Worm (Caenorhabditis elegans) whole organism, young adult: ENCODE data around the gene gst-39.

Experiments used
- B0019.2 ChIP-seq: fragments of 200-800 bp; sonication (Bioruptor generic); conservative IDR thresholded peaks from 2 replicates; pipeline ENCODE4 v1.3.6; 2022; ENCODE audit warnings: missing genetic modification reagents, missing genetic modification characterization, missing compliant biosample characterization
- F10E7.11 ChIP-seq: sonication (generic microtip); optimal IDR thresholded peaks from 2 replicates; lab custom pipeline; 2017; ENCODE audit warnings: mild to moderate bottlenecking, missing genetic modification characterization, moderate library complexity, missing compliant biosample characterization
- F22D6.2 ChIP-seq: sonication (generic microtip); optimal IDR thresholded peaks from 2 replicates; lab custom pipeline; 2016; ENCODE audit warnings: mild to moderate bottlenecking, missing genetic modification characterization, missing compliant biosample characterization
- F23B12.7 ChIP-seq: sonication (generic microtip); optimal IDR thresholded peaks from 2 replicates; lab custom pipeline; 2017; ENCODE audit warnings: missing genetic modification characterization, mild to moderate bottlenecking, missing compliant biosample characterization, antibody characterized with exemption, moderate library complexity; ENCODE audit not compliant: insufficient read depth
- F37B4.10 ChIP-seq: fragments of 200-800 bp; sonication (Bioruptor generic); IDR thresholded peaks from 2 replicates; pipeline ENCODE4 v1.3.6; 2022; ENCODE audit warnings: missing genetic modification characterization, missing compliant biosample characterization
- F39B2.1 ChIP-seq: fragments of 200-800 bp; sonication (Bioruptor generic); IDR thresholded peaks from 2 replicates; pipeline ENCODE4 v1.3.6; 2022; ENCODE audit warnings: missing genetic modification reagents, missing genetic modification characterization, missing compliant biosample characterization
- F52B5.7 ChIP-seq: sonication (generic microtip); optimal IDR thresholded peaks from 2 replicates; lab custom pipeline; 2016; ENCODE audit warnings: mild to moderate bottlenecking, missing genetic modification characterization, missing compliant biosample characterization
- F57A8.1 ChIP-seq: fragments of 200-800 bp; sonication (Bioruptor generic); optimal IDR thresholded peaks from 2 replicates; lab custom pipeline; 2018; ENCODE audit warnings: mild to moderate bottlenecking, missing genetic modification characterization, moderate library complexity, missing compliant biosample characterization
- K12H6.12 ChIP-seq: fragments of 200-800 bp; sonication (Bioruptor generic); optimal IDR thresholded peaks from 2 replicates; lab custom pipeline; 2018; ENCODE audit warnings: mild to moderate bottlenecking, missing genetic modification characterization, missing compliant biosample characterization
- T07F8.4 ChIP-seq: sonication (generic microtip); optimal IDR thresholded peaks from 2 replicates; lab custom pipeline; 2016; ENCODE audit warnings: mild to moderate bottlenecking, missing genetic modification characterization, moderate library complexity, missing compliant biosample characterization
- Y79H2A.3 ChIP-seq: fragments of 200-800 bp; sonication (Bioruptor generic); conservative IDR thresholded peaks from 2 replicates; pipeline ENCODE4 v1.3.6; 2022; ENCODE audit warnings: missing genetic modification reagents, missing genetic modification characterization, missing compliant biosample characterization
- atf-7 ChIP-seq: sonication (generic microtip); optimal IDR thresholded peaks from 2 replicates; lab custom pipeline; 2017; ENCODE audit warnings: mild to moderate bottlenecking, missing genetic modification characterization, missing compliant biosample characterization
- athp-1 ChIP-seq: sonication (generic microtip); optimal IDR thresholded peaks from 2 replicates; lab custom pipeline; 2017; ENCODE audit warnings: mild to moderate bottlenecking, missing genetic modification characterization, missing compliant biosample characterization
- bed-2 ChIP-seq: fragments of 200-800 bp; sonication (Bioruptor generic); IDR thresholded peaks from 2 replicates; pipeline ENCODE4 v1.3.6; 2022; ENCODE audit warnings: missing genetic modification reagents, missing genetic modification characterization, missing compliant biosample characterization
- cebp-1 ChIP-seq, 2 experiments: fragments of 200-800 bp in 1 of 2; sonication (Bioruptor generic) in 1 of 2; sonication (generic microtip) in 1 of 2; IDR thresholded peaks in 1 of 2; optimal IDR thresholded peaks in 1 of 2; 2 replicates each; pipeline versions ENCODE4 v1.3.6 to Lab custom; 2017 to 2022; ENCODE audit warnings: missing compliant biosample characterization in 2 of 2, missing genetic modification characterization in 2 of 2, mild to moderate bottlenecking in 1 of 2, missing genetic modification reagents in 1 of 2, moderate library complexity in 1 of 2
- ceh-79 ChIP-seq: sonication (generic microtip); optimal IDR thresholded peaks from 2 replicates; lab custom pipeline; 2017; ENCODE audit warnings: mild to moderate bottlenecking, missing genetic modification characterization, missing compliant biosample characterization
- chd-7 ChIP-seq: sonication (generic microtip); optimal IDR thresholded peaks from 2 replicates; lab custom pipeline; 2016; ENCODE audit warnings: mild to moderate bottlenecking, missing genetic modification characterization, moderate library complexity, missing compliant biosample characterization
- die-1 ChIP-seq: sonication (generic microtip); optimal IDR thresholded peaks from 2 replicates; lab custom pipeline; 2016; ENCODE audit warnings: missing genotype, mild to moderate bottlenecking, missing genetic modification characterization, missing compliant biosample characterization
- dpl-1 ChIP-seq: fragments of 150-350 bp; optimal IDR thresholded peaks from 2 replicates; lab custom pipeline; 2014; ENCODE audit warnings: missing biosample characterization, missing genetic modification reagents, missing genetic modification characterization
- egl-18 ChIP-seq: fragments of 200-800 bp; sonication (Bioruptor generic); IDR thresholded peaks from 2 replicates; pipeline ENCODE4 v1.3.6; 2022; ENCODE audit warnings: missing genetic modification reagents, missing genetic modification characterization, missing compliant biosample characterization
- ets-4 ChIP-seq: fragments of 200-800 bp; sonication (Bioruptor generic); optimal IDR thresholded peaks from 2 replicates; lab custom pipeline; 2018; ENCODE audit warnings: mild to moderate bottlenecking, missing genetic modification characterization, missing compliant biosample characterization
- gei-17 ChIP-seq: fragments of 200-800 bp; sonication (Bioruptor generic); optimal IDR thresholded peaks from 2 replicates; lab custom pipeline; 2018; ENCODE audit warnings: mild to moderate bottlenecking, missing genetic modification characterization, missing compliant biosample characterization
- him-1 ChIP-seq: sonication (generic microtip); optimal IDR thresholded peaks from 2 replicates; lab custom pipeline; 2016; ENCODE audit warnings: missing genotype, missing genetic modification reagents, missing genetic modification characterization, missing compliant biosample characterization
- hlh-26 ChIP-seq: fragments of 200-800 bp; sonication (Bioruptor generic); conservative IDR thresholded peaks from 2 replicates; pipeline ENCODE4 v1.3.6; 2022; ENCODE audit warnings: missing genetic modification reagents, missing genetic modification characterization, missing compliant biosample characterization
- hmg-1.2 ChIP-seq: fragments of 200-800 bp; sonication (Bioruptor generic); IDR thresholded peaks from 2 replicates; pipeline ENCODE4 v1.3.6; 2022; ENCODE audit warnings: missing genetic modification reagents, missing genetic modification characterization, missing compliant biosample characterization
- hmg-20 ChIP-seq: fragments of 200-800 bp; sonication (Bioruptor generic); IDR thresholded peaks from 2 replicates; pipeline ENCODE4 v1.3.6; 2022; ENCODE audit warnings: missing genetic modification reagents, missing genetic modification characterization, missing compliant biosample characterization
- hrde-1 ChIP-seq: sonication (generic microtip); optimal IDR thresholded peaks from 2 replicates; lab custom pipeline; 2016; ENCODE audit warnings: missing genetic modification characterization, mild to moderate bottlenecking, missing compliant biosample characterization, moderate library complexity, missing genotype, missing genetic modification reagents, borderline replicate concordance
- let-607 ChIP-seq, 2 experiments: fragments of 200-800 bp in 1 of 2; sonication (Bioruptor generic) in 1 of 2; sonication (generic microtip) in 1 of 2; optimal IDR thresholded peaks; 2 replicates each; lab custom pipeline; 2016 to 2018; ENCODE audit warnings: mild to moderate bottlenecking in 2 of 2, missing compliant biosample characterization in 2 of 2, missing genetic modification characterization in 2 of 2, moderate library complexity in 2 of 2, missing genotype in 1 of 2
- lin-26 ChIP-seq: fragments of 200-800 bp; sonication (Bioruptor generic); IDR thresholded peaks from 2 replicates; pipeline ENCODE4 v1.3.6; 2022; ENCODE audit warnings: missing genetic modification reagents, missing genetic modification characterization, missing compliant biosample characterization
- lin-54 ChIP-seq: fragments of 200-800 bp; sonication (Bioruptor generic); optimal IDR thresholded peaks from 2 replicates; lab custom pipeline; 2018; ENCODE audit warnings: mild to moderate bottlenecking, missing genetic modification characterization, missing compliant biosample characterization
- madf-3 ChIP-seq: fragments of 200-800 bp; sonication (Bioruptor generic); IDR thresholded peaks from 2 replicates; pipeline ENCODE4 v1.3.6; 2022; ENCODE audit warnings: missing genetic modification reagents, missing genetic modification characterization, missing compliant biosample characterization
- mcd-1 ChIP-seq: fragments of 200-800 bp; sonication (Bioruptor generic); IDR thresholded peaks from 2 replicates; pipeline ENCODE4 v1.3.6; 2022; ENCODE audit warnings: missing genetic modification reagents, missing genetic modification characterization, missing compliant biosample characterization
- nfya-1 ChIP-seq: sonication (generic microtip); optimal IDR thresholded peaks from 2 replicates; lab custom pipeline; 2017; ENCODE audit warnings: antibody characterized with exemption, missing compliant biosample characterization, missing genetic modification characterization, borderline replicate concordance; ENCODE audit not compliant: insufficient read depth
- nhr-27 ChIP-seq: fragments of 200-800 bp; sonication (Bioruptor generic); optimal IDR thresholded peaks from 2 replicates; lab custom pipeline; 2018; ENCODE audit warnings: mild to moderate bottlenecking, missing genetic modification characterization, moderate library complexity, missing compliant biosample characterization
- pbrm-1 ChIP-seq: fragments of 200-800 bp; sonication (Bioruptor generic); IDR thresholded peaks from 2 replicates; pipeline ENCODE4 v1.3.6; 2022; ENCODE audit warnings: missing genetic modification reagents, missing genetic modification characterization, missing compliant biosample characterization
- repo-1 ChIP-seq: sonication (generic microtip); optimal IDR thresholded peaks from 2 replicates; lab custom pipeline; 2017; ENCODE audit warnings: mild to moderate bottlenecking, missing genetic modification characterization, missing compliant biosample characterization
- snpc-1.3 ChIP-seq: sonication (generic microtip); optimal IDR thresholded peaks from 2 replicates; lab custom pipeline; 2017; ENCODE audit warnings: missing genetic modification characterization, mild to moderate bottlenecking, missing compliant biosample characterization, antibody characterized with exemption, moderate library complexity, missing genotype, missing genetic modification reagents; ENCODE audit not compliant: insufficient read depth
- snpc-4 ChIP-seq, 5 experiments: fragments of 150-350 bp in 1 of 5; sonication (generic microtip) in 4 of 5; optimal IDR thresholded peaks; 2 replicates each; lab custom pipeline; 2014 to 2018; ENCODE audit warnings: missing genetic modification characterization in 5 of 5, missing biosample characterization in 3 of 5, antibody characterized with exemption in 2 of 5, mild to moderate bottlenecking in 2 of 5, missing compliant biosample characterization in 2 of 5, missing genotype in 2 of 5, moderate library complexity in 2 of 5, missing genetic modification reagents in 1 of 5
- tbx-9 ChIP-seq: sonication (generic microtip); optimal IDR thresholded peaks from 2 replicates; lab custom pipeline; 2016; ENCODE audit warnings: borderline replicate concordance, missing genetic modification characterization, inconsistent platforms, missing compliant biosample characterization
- tlf-1 ChIP-seq: fragments of 200-800 bp; sonication (Bioruptor generic); optimal IDR thresholded peaks from 2 replicates; lab custom pipeline; 2018; ENCODE audit warnings: mild to moderate bottlenecking, missing genetic modification characterization, missing compliant biosample characterization
- ztf-18 ChIP-seq: sonication (generic microtip); optimal IDR thresholded peaks from 2 replicates; lab custom pipeline; 2016; ENCODE audit warnings: missing genotype, mild to moderate bottlenecking, missing genetic modification characterization, missing compliant biosample characterization
- ztf-25 ChIP-seq: fragments of 200-800 bp; sonication (Bioruptor generic); IDR thresholded peaks from 2 replicates; pipeline ENCODE4 v1.3.6; 2022; ENCODE audit warnings: missing genetic modification reagents, missing genetic modification characterization, missing compliant biosample characterization
- ztf-28 ChIP-seq: fragments of 200-800 bp; sonication (Bioruptor generic); IDR thresholded peaks from 2 replicates; pipeline ENCODE4 v1.3.6; 2022; ENCODE audit warnings: missing genetic modification reagents, missing genetic modification characterization, missing compliant biosample characterization
- ztf-3 ChIP-seq: fragments of 200-800 bp; sonication (Bioruptor generic); optimal IDR thresholded peaks from 2 replicates; lab custom pipeline; 2018; ENCODE audit warnings: mild to moderate bottlenecking, missing genetic modification characterization, missing compliant biosample characterization
- ztf-6 ChIP-seq: fragments of 200-800 bp; sonication (Bioruptor generic); IDR thresholded peaks from 2 replicates; pipeline ENCODE4 v1.3.6; 2022; ENCODE audit warnings: missing genetic modification reagents, missing genetic modification characterization, missing compliant biosample characterization

The gst-39 gene

DNA sequence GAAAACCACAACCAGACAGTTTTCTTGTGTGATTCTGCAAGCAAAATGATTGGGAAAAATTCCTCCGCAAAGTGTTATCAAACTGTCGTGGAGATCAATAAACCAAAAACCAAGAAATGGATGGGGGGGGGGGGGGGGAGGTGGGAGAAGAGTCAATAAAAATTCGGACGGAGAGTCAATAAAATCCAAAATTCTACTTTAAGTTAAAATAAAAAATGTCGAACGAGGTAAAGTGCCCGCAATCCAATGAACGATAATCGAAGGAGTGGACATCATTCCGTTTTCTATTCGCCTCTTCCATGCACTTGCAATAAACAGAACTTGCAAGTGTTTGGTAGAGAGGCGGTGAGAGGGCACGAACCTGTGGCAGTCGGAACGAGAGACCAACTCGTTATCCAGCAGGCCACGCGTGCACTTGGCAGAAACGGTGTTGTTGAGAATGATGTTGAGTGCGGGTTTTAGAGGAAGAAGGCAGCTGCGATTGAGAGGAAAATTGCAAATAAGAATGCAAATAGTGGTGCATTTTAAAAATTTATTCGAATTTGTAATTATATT, 6.0 kb downstream of the gst-39 start, which contains the start of gene gst-27 (continued):
- TF ChIP-seq snpc-4 (GFP tag; optimal IDR thresholded peaks at IDR 0.05; lab: Kevin White, UChicago) (peak; percentile 53), snpc-4 (tag; optimal IDR thresholded peaks at IDR 0.05; lab: Kevin White, UChicago) (peak; percentile 57 to 84 (median 79)), hmg-20 (GFP tag; lab: Robert Waterston, UW) (peak; percentile 72; the same call in 1 of the 2 replicates), ztf-28 (GFP tag; lab: Robert Waterston, UW) (0 out of 2 replicates have a peak, but pooled peaks have one; percentile 70), let-607 (tag; optimal IDR thresholded peaks at IDR 0.05; lab: Kevin White, UChicago) (peak; percentile 24 to 56), ztf-3 (GFP tag; lab: Kevin White, UChicago) (peak; percentile 34), nfya-1 (tag; lab: Kevin White, UChicago) (no peak), hlh-26 (GFP tag; lab: Robert Waterston, UW) (no peak), cebp-1 (GFP tag; IDR thresholded peaks at IDR 0.05; lab: Robert Waterston, UW) (no peak), cebp-1 (tag; optimal IDR thresholded peaks at IDR 0.05; lab: Kevin White, UChicago) (peak; percentile 86), lin-26 (GFP tag; lab: Robert Waterston, UW) (peak; percentile 97), T07F8.4 (tag; lab: Kevin White, UChicago) (peak; percentile 89), K12H6.12 (tag; lab: Kevin White, UChicago) (peak; percentile 82), tbx-9 (peak; percentile 68), pbrm-1 (GFP tag; lab: Robert Waterston, UW) (peak; percentile 81), egl-18 (GFP tag; lab: Robert Waterston, UW) (no peak), gei-17 (GFP tag; lab: Kevin White, UChicago) (peak; percentile 59), dpl-1 (GFP tag; lab: Kevin White, UChicago) (peak; percentile 41), tlf-1 (GFP tag; lab: Kevin White, UChicago) (peak; percentile 76), repo-1 (peak; percentile 76), F57A8.1 (GFP tag; lab: Kevin White, UChicago) (no peak), nhr-27 (peak; percentile 63), F10E7.11 (tag; lab: Kevin White, UChicago) (peak; percentile 31), him-1 (tag; lab: Kevin White, UChicago) (peak; percentile 88), ceh-79 (tag; lab: Kevin White, UChicago) (peak; percentile 64), lin-54 (peak; percentile 82), hmg-1.2 (GFP tag; lab: Robert Waterston, UW) (peak; percentile 71), mcd-1 (GFP tag; lab: Robert Waterston, UW) (peak; percentile 77), atf-7 (tag; lab: Kevin White, UChicago) (peak; percentile 78), F52B5.7 (tag; lab: Kevin White, UChicago) (peak; percentile 91), ztf-6 (GFP tag; lab: Robert Waterston, UW) (peak; percentile 54; the same call in 1 of the 2 replicates), die-1 (tag; lab: Kevin White, UChicago) (peak; percentile 95), B0019.2 (0 out of 2 replicates have a peak, but pooled peaks have one; percentile 28), F37B4.10 (GFP tag; lab: Robert Waterston, UW) (no peak), hrde-1 (tag; lab: Kevin White, UChicago) (peak; percentile 79), bed-2 (GFP tag; lab: Robert Waterston, UW) (0 out of 2 replicates have a peak, but pooled peaks have one; percentile 63), Y79H2A.3 (GFP tag; lab: Robert Waterston, UW) (peak; percentile 80; the same call in 1 of the 2 replicates), ztf-25 (GFP tag; lab: Robert Waterston, UW) (peak; percentile 91), snpc-1.3 (peak; percentile 95), ets-4 (GFP tag; lab: Kevin White, UChicago) (peak; percentile 77), F23B12.7 (tag; lab: Kevin White, UChicago) (peak; percentile 97), F39B2.1 (GFP tag; lab: Robert Waterston, UW) (no peak), madf-3 (GFP tag; lab: Robert Waterston, UW) (peak; percentile 36; the same call in 1 of the 2 replicates), ztf-18 (tag; lab: Kevin White, UChicago) (peak; percentile 76), chd-7 (tag; lab: Kevin White, UChicago) (peak; percentile 93), athp-1 (tag; lab: Kevin White, UChicago) (peak; percentile 87), F22D6.2 (tag; lab: Kevin White, UChicago) (peak; percentile 67)
